Fruit fly (Drosophila melanogaster) whole organism, wandering third instar larva: ENCODE measurements around the gene CG33784.

ENCODE experiments used
- Abd-B ChIP-seq: fragments of >200 bp; optimal IDR thresholded peaks from 2 replicates; lab custom pipeline; 2017; ENCODE audit warnings: missing biosample characterization, missing genetic modification characterization
- CG32264 ChIP-seq: fragments of 200-800 bp; sonication (Bioruptor generic); optimal IDR thresholded peaks from 2 replicates; lab custom pipeline; 2016; ENCODE audit warnings: missing biosample characterization, missing genetic modification characterization
- CG9705 ChIP-seq: fragments of 200-800 bp; sonication (Bioruptor generic); optimal IDR thresholded peaks from 2 replicates; lab custom pipeline; 2018; ENCODE audit warnings: missing biosample characterization, mild to moderate bottlenecking, missing genetic modification characterization
- Dfd ChIP-seq: fragments of >200 bp; optimal IDR thresholded peaks from 2 replicates; lab custom pipeline; 2017; ENCODE audit warnings: missing biosample characterization, missing genetic modification characterization
- Dif ChIP-seq: fragments of 200-275, 200-300 bp; sonication (Bioruptor generic); optimal IDR thresholded peaks from 2 replicates; lab custom pipeline; 2018; ENCODE audit warnings: missing biosample characterization, missing genetic modification characterization; ENCODE audit not compliant: partially characterized antibody
- GATAd ChIP-seq: sonication (Bioruptor generic); optimal IDR thresholded peaks from 2 replicates; lab custom pipeline; 2016; ENCODE audit warnings: missing biosample characterization, missing genetic modification characterization
- HLH106 ChIP-seq: fragments of 200-800 bp; optimal IDR thresholded peaks from 3 replicates; lab custom pipeline; 2019; ENCODE audit warnings: missing biosample characterization, mild to moderate bottlenecking, missing genetic modification characterization, moderate library complexity
- Jra ChIP-seq: sonication (Bioruptor generic); optimal IDR thresholded peaks from 2 replicates; lab custom pipeline; 2016; ENCODE audit warnings: missing biosample characterization, missing genetic modification characterization
- Mio ChIP-seq: sonication (Bioruptor generic); optimal IDR thresholded peaks from 2 replicates; lab custom pipeline; 2016; ENCODE audit warnings: missing biosample characterization, missing genetic modification characterization
- Myc ChIP-seq: fragments of >200 bp; optimal IDR thresholded peaks from 2 replicates; lab custom pipeline; 2017
- N ChIP-seq: fragments of >200 bp; optimal IDR thresholded peaks from 2 replicates; lab custom pipeline; 2018; ENCODE audit warnings: missing biosample characterization, missing external identifiers, missing genetic modification characterization
- OdsH ChIP-seq: fragments of 200-800 bp; sonication (Bioruptor generic); optimal IDR thresholded peaks from 2 replicates; lab custom pipeline; 2016; ENCODE audit warnings: missing biosample characterization, mild to moderate bottlenecking, missing genetic modification characterization
- Rel ChIP-seq, 2 experiments: fragments of 200-800 bp; sonication (Bioruptor generic) in 1 of 2; optimal IDR thresholded peaks; 2 replicates in 1 of 2; 3 replicates in 1 of 2; lab custom pipeline; 2016 to 2019; ENCODE audit warnings: mild to moderate bottlenecking in 2 of 2, missing biosample characterization in 2 of 2, missing genetic modification characterization in 2 of 2, moderate library complexity in 1 of 2
- Sp1 ChIP-seq: fragments of 200-800 bp; sonication (Bioruptor generic); optimal IDR thresholded peaks from 3 replicates; lab custom pipeline; 2019; ENCODE audit warnings: missing biosample characterization, mild to moderate bottlenecking, missing genetic modification characterization, moderate library complexity
- Vsx2 ChIP-seq: fragments of 200-300, 225-300 bp; sonication (Bioruptor generic); optimal IDR thresholded peaks from 2 replicates; lab custom pipeline; 2018; ENCODE audit warnings: missing biosample characterization, missing genetic modification characterization; ENCODE audit not compliant: partially characterized antibody
- br ChIP-seq: fragments of 200-800 bp; sonication (Bioruptor generic); optimal IDR thresholded peaks from 2 replicates; lab custom pipeline; 2016; ENCODE audit warnings: missing biosample characterization, missing genetic modification characterization
- dl ChIP-seq, 2 experiments: fragments of 175-275, 200-275 bp in 1 of 2; fragments of 200-275 bp in 1 of 2; sonication (Bioruptor generic); optimal IDR thresholded peaks; lab custom pipeline; 2018; ENCODE audit warnings: mild to moderate bottlenecking in 2 of 2, missing biosample characterization in 2 of 2, missing genetic modification characterization in 2 of 2, moderate library complexity in 2 of 2; ENCODE audit not compliant: partially characterized antibody in 2 of 2, insufficient read depth in 1 of 2
- dmrt93B ChIP-seq: fragments of 200-800 bp; sonication (Bioruptor generic); optimal IDR thresholded peaks from 2 replicates; lab custom pipeline; 2018; ENCODE audit warnings: missing biosample characterization, mild to moderate bottlenecking, missing genetic modification characterization
- dsf ChIP-seq: sonication (Bioruptor generic); optimal IDR thresholded peaks from 2 replicates; lab custom pipeline; 2016; ENCODE audit warnings: missing biosample characterization, missing genetic modification characterization, borderline replicate concordance
- ey ChIP-seq: fragments of 200-800 bp; sonication (Bioruptor generic); optimal IDR thresholded peaks from 2 replicates; lab custom pipeline; 2016; ENCODE audit warnings: missing biosample characterization, missing genetic modification characterization
- foxo ChIP-seq, 2 experiments: fragments of 200-800 bp; sonication (Bioruptor generic); optimal IDR thresholded peaks; 2 replicates in 1 of 2; 3 replicates in 1 of 2; lab custom pipeline; 2016 to 2017; ENCODE audit warnings: missing biosample characterization in 2 of 2, missing genetic modification characterization in 2 of 2
- fru ChIP-seq: fragments of 200-800 bp; sonication (Bioruptor generic); optimal IDR thresholded peaks from 3 replicates; lab custom pipeline; 2016; ENCODE audit warnings: missing biosample characterization, mild to moderate bottlenecking, missing genetic modification characterization
- h ChIP-seq: fragments of 200-800 bp; sonication (Bioruptor generic); optimal IDR thresholded peaks from 3 replicates; lab custom pipeline; 2016; ENCODE audit warnings: missing biosample characterization, mild to moderate bottlenecking, missing genetic modification characterization
- jim ChIP-seq: fragments of 175-275, 200-325 bp; sonication (Bioruptor generic); optimal IDR thresholded peaks from 2 replicates; lab custom pipeline; 2016; ENCODE audit warnings: missing biosample characterization, mild to moderate bottlenecking, missing genetic modification characterization
- lola ChIP-seq: fragments of >200 bp; optimal IDR thresholded peaks from 2 replicates; lab custom pipeline; 2017; ENCODE audit warnings: missing biosample characterization, missing genetic modification characterization
- pan ChIP-seq: fragments of >200 bp; optimal IDR thresholded peaks from 2 replicates; lab custom pipeline; 2017
- psq ChIP-seq: fragments of 200-800 bp; sonication (Bioruptor generic); optimal IDR thresholded peaks from 3 replicates; lab custom pipeline; 2017; ENCODE audit warnings: missing biosample characterization, mild to moderate bottlenecking, missing genetic modification characterization, moderate library complexity
- rgr ChIP-seq: fragments of 200-800 bp; sonication (Bioruptor generic); optimal IDR thresholded peaks from 3 replicates; lab custom pipeline; 2016; ENCODE audit warnings: missing biosample characterization, mild to moderate bottlenecking, missing genetic modification characterization
- sv ChIP-seq: fragments of 200-800 bp; sonication (Bioruptor generic); optimal IDR thresholded peaks from 3 replicates; lab custom pipeline; 2016; ENCODE audit warnings: missing biosample characterization, missing genetic modification characterization
- usp ChIP-seq: fragments of >200 bp; optimal IDR thresholded peaks from 2 replicates; lab custom pipeline; 2017; ENCODE audit warnings: missing biosample characterization, missing genetic modification characterization
- woc ChIP-seq: sonication (Bioruptor generic); optimal IDR thresholded peaks from 2 replicates; lab custom pipeline; 2016; ENCODE audit warnings: missing biosample characterization, mild to moderate bottlenecking, missing genetic modification characterization

The CG33784 gene

dm6 chr3R:10106796-10107195, 39.1 kb downstream of the CG33784 start:
- TF ChIP-seq dmrt93B (GFP tag; lab: Kevin White, UChicago) (no peak), ey (GFP tag; lab: Kevin White, UChicago) (no peak), N (GFP tag; lab: Kevin White, UChicago) (no peak), jim (GFP tag; lab: Kevin White, UChicago) (no peak), Dfd (GFP tag; lab: Kevin White, UChicago) (no peak), woc (no peak), Jra (no peak), Mio (GFP tag; lab: Kevin White, UChicago) (no peak), Vsx2 (GFP tag; lab: Kevin White, UChicago) (no peak), usp (GFP tag; lab: Kevin White, UChicago) (no peak), Sp1 (no peak), psq (GFP tag; lab: Kevin White, UChicago) (no peak)

dm6 chr3R:10108289-10108928, 40.7 kb downstream of the CG33784 start:
- peak; percentile 58 for TF ChIP-seq N (GFP tag; lab: Kevin White, UChicago)
- TF ChIP-seq dl (GFP tag; optimal IDR thresholded peaks at IDR 0.05; lab: Kevin White, UChicago; ENCODE audit: insufficient read depth in 1 of 2, partially characterized antibody in 2 of 2), result no peak
- TF ChIP-seq dsf (GFP tag; lab: Kevin White, UChicago), result no peak
- no peak for TF ChIP-seq woc

DNA sequence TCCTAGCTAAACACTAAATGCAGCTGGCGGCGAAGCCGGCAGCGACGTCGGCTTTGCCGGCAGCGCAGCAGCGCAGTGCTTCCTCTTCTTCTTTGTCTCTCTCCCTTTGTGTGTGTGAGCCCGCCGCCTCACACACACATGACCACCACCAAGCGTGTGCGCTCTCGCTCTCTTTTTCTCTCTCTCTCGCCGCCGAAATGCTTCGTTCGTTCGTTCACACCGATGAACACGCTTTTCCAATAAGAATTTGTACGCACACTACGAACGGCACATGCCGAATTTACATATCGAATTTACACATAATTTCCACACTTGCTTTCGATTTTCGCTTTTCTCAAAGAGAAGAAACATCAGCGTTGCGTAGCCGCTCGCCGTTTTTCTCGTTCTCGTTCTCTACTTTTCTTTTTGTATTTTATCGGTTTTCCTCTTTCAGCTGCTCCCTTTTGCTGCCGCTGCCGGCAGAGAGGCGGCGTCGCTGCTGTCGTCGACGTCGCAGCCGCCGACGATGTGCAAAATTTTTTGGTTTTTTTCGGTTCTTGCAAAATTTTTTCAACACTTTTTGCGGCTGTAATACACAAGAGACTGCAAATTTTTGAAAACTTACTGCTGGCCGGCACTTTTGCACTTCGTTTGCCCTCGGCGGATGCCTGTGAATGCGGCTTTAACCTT, 41.6 kb downstream of the CG33784 start:
- TF ChIP-seq Dif (peak; percentile 91), CG32264 (GFP tag; lab: Kevin White, UChicago) (no peak), N (GFP tag; lab: Kevin White, UChicago) (peak; percentile 80), Myc (lab: Kevin White, UChicago) (no peak), dl (GFP tag; optimal IDR thresholded peaks at IDR 0.05; lab: Kevin White, UChicago; ENCODE audit: insufficient read depth in 1 of 2, partially characterized antibody in 2 of 2) (peak in 1 of 2 experiments; percentile 79)

DNA sequence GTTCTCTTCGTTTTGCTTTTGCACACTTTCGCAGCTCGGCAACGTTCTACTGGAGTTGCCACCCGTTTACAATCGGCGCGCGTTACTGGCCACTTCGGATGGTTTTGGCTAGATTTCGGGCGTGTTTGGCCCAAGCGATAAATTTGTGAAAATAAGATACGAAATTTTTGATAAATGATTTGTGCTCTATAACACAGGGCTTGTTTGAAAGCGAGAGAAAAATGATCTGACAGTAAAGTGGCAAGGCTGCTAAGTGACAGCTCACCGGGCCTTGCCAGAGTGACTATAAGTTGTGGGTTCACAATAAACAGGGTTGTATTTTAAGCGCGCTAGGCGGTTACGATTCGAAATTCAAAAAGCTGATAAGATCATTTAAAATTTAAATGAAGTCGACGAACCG, 42.2 kb downstream of the CG33784 start, which contains the start of gene Fmr1:
Fmr1 (minus strand) TSS at position 184 of the 400 bp plus-strand sequence.
- TF ChIP-seq foxo (GFP tag; optimal IDR thresholded peaks at IDR 0.05; lab: Kevin White, UChicago) (peak in 1 of 2 experiments; percentile 57), Myc (lab: Kevin White, UChicago) (peak; percentile 37), h (GFP tag; lab: Kevin White, UChicago) (peak; percentile 60), pan (lab: Kevin White, UChicago) (no peak), sv (GFP tag; lab: Kevin White, UChicago) (no peak), Rel (GFP tag; optimal IDR thresholded peaks at IDR 0.05; lab: Kevin White, UChicago) (no peak), Rel (tag; optimal IDR thresholded peaks at IDR 0.05; lab: Kevin White, UChicago) (peak; percentile 12), OdsH (GFP tag; lab: Kevin White, UChicago) (peak; percentile 11), ey (GFP tag; lab: Kevin White, UChicago) (peak; percentile 26), br (GFP tag; lab: Kevin White, UChicago) (peak; percentile 40), CG9705 (GFP tag; lab: Kevin White, UChicago) (peak; percentile 31), Abd-B (GFP tag; lab: Kevin White, UChicago) (no peak), psq (GFP tag; lab: Kevin White, UChicago) (peak; percentile 97), HLH106 (tag; lab: Kevin White, UChicago) (peak; percentile 50), GATAd (GFP tag; lab: Kevin White, UChicago) (peak; percentile 77), fru (GFP tag; lab: Kevin White, UChicago) (peak; percentile 59), rgr (peak; percentile 29), lola (no peak), Sp1 (no peak)
